Worm (Caenorhabditis elegans): Measurements from ENCODE around the gene mboa-1.

- TF ChIP-seq pha-4 (tag; optimal IDR thresholded peaks at IDR 0.05): no peak
- TF ChIP-seq tbx-2 (tag; optimal IDR thresholded peaks at IDR 0.05): no peak
These were observed 11.9 kb downstream of the mboa-1 start for ce11 chrX:16042480-16042879.
